In the genomic region with DNA sequence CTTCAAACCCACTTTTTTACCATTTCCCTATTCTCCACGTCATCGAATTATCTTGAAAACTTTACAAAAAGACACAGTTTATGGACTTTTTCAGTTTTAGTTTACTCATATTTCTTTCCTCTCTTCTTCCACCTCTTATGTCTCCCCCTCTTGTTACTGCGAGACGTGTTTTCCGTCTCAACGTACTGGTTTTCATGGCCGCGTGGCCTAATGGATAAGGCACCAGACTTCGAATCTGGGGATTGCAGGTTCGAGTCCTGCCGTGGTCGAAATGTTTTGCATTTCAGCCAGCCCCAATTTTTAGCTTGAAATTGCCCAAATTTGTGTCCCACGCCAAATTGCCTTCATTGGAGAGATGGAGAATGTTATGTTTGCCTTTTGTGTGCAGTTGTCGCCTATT, we compare ENCODE assay signal across 4 worm cellular contexts.
A peak's percentile ranks its signal among the peaks of the same experiment; 100 is the strongest.
TF ChIP-seq lines count a peak whose summit lies in the region.

No protein-coding gene starts in this region.

TF ChIP-seq in whole organism, L2 larva, 48 proteins besides CTCF, POLR2A, EP300 and RAD21 (continues in another document):
- TF ChIP-seq nhr-129 (tag; optimal IDR thresholded peaks at IDR 0.05; lab: Kevin White, UChicago), result peak; percentile 68
- TF ChIP-seq zag-1 (tag; optimal IDR thresholded peaks at IDR 0.05; lab: Kevin White, UChicago), result peak; percentile 10
- no peak for TF ChIP-seq nhr-10 (tag; optimal IDR thresholded peaks at IDR 0.05; lab: Kevin White, UChicago)
- TF ChIP-seq fos-1 (tag; optimal IDR thresholded peaks at IDR 0.05; lab: Kevin White, UChicago), result peak; percentile 22
- peak; percentile 40 for TF ChIP-seq crh-2 (tag; optimal IDR thresholded peaks at IDR 0.05; lab: Kevin White, UChicago)
- TF ChIP-seq dmd-4 (tag; optimal IDR thresholded peaks at IDR 0.05; lab: Kevin White, UChicago), result no peak
- no peak for TF ChIP-seq Y55F3AM.14 (GFP tag; optimal IDR thresholded peaks at IDR 0.05; lab: Kevin White, UChicago)
- peak; percentile 37 for TF ChIP-seq unc-55 (GFP tag; optimal IDR thresholded peaks at IDR 0.05; lab: Kevin White, UChicago)
- no peak for TF ChIP-seq R02D3.7 (tag; optimal IDR thresholded peaks at IDR 0.05; lab: Kevin White, UChicago)
- no peak for TF ChIP-seq alr-1 (tag; optimal IDR thresholded peaks at IDR 0.05; lab: Kevin White, UChicago)
- no peak for TF ChIP-seq snpc-4 (tag; optimal IDR thresholded peaks at IDR 0.05; lab: Kevin White, UChicago)
- no peak for TF ChIP-seq nhr-6 (tag; optimal IDR thresholded peaks at IDR 0.05; lab: Kevin White, UChicago)
- no peak for TF ChIP-seq ceh-16 (tag; optimal IDR thresholded peaks at IDR 0.05; lab: Kevin White, UChicago)
- TF ChIP-seq nhr-237 (tag; optimal IDR thresholded peaks at IDR 0.05; lab: Kevin White, UChicago), result no peak
- TF ChIP-seq blmp-1 (tag; optimal IDR thresholded peaks at IDR 0.05; lab: Kevin White, UChicago; ENCODE audit: insufficient read depth), result no peak
- TF ChIP-seq ztf-1 (GFP tag; conservative IDR thresholded peaks at IDR 0.05; lab: Robert Waterston, UW), result no peak
- TF ChIP-seq ZK546.5 (tag; optimal IDR thresholded peaks at IDR 0.05; lab: Kevin White, UChicago), result no peak
- peak; percentile 17 for TF ChIP-seq lin-13 (GFP tag; optimal IDR thresholded peaks at IDR 0.05; lab: Kevin White, UChicago)
- TF ChIP-seq nhr-21 (tag; optimal IDR thresholded peaks at IDR 0.05; lab: Kevin White, UChicago), result peak; percentile 18
- TF ChIP-seq mdl-1 (tag; optimal IDR thresholded peaks at IDR 0.05; lab: Kevin White, UChicago), result no peak
- TF ChIP-seq sma-3 (GFP tag; optimal IDR thresholded peaks at IDR 0.05; lab: Kevin White, UChicago), result peak; percentile 46
- TF ChIP-seq lsy-2 (tag; optimal IDR thresholded peaks at IDR 0.05; lab: Kevin White, UChicago), result peak; percentile 40 to 44

TF ChIP-seq in whole organism, L4 larva, 104 proteins besides CTCF, POLR2A, EP300 and RAD21 (continues in another document):
- TF ChIP-seq D1046.2 (GFP tag; IDR thresholded peaks at IDR 0.05; lab: Robert Waterston, UW) (peak; percentile 85), mes-2 (tag; optimal IDR thresholded peaks at IDR 0.05; lab: Kevin White, UChicago; ENCODE audit: poor library complexity, severe bottlenecking) (peak; percentile 73), F10B5.3 (tag; optimal IDR thresholded peaks at IDR 0.05; lab: Kevin White, UChicago) (no peak), madf-9 (GFP tag; conservative IDR thresholded peaks at IDR 0.05; lab: Robert Waterston, UW) (peak; percentile 80), snpc-1.2 (GFP tag; IDR thresholded peaks at IDR 0.05; lab: Robert Waterston, UW) (peak; percentile 73), ztf-7 (tag; optimal IDR thresholded peaks at IDR 0.05; lab: Kevin White, UChicago) (peak; percentile 29), unc-130 (GFP tag; optimal IDR thresholded peaks at IDR 0.05; lab: Kevin White, UChicago) (peak; percentile 63), daf-16 (GFP tag; optimal IDR thresholded peaks at IDR 0.05; lab: Kevin White, UChicago) (peak in 1 of 2 experiments; percentile 79), daf-16 (tag; optimal IDR thresholded peaks at IDR 0.05; lab: Kevin White, UChicago) (peak; percentile 45), ceh-20 (GFP tag; IDR thresholded peaks at IDR 0.05; lab: Robert Waterston, UW) (peak; percentile 76; the same call in 1 of the 2 replicates), nhr-25 (tag; optimal IDR thresholded peaks at IDR 0.05; lab: Kevin White, UChicago; ENCODE audit: borderline replicate concordance, insufficient read depth) (no peak), zip-11 (GFP tag; IDR thresholded peaks at IDR 0.05; lab: Robert Waterston, UW) (0 out of 2 replicates have a peak, but pooled peaks have one; percentile 42), rbr-2 (tag; optimal IDR thresholded peaks at IDR 0.05; lab: Kevin White, UChicago) (peak; percentile 50), dmd-6 (GFP tag; IDR thresholded peaks at IDR 0.05; lab: Robert Waterston, UW) (peak; percentile 67), nhr-111 (GFP tag; optimal IDR thresholded peaks at IDR 0.05; lab: Kevin White, UChicago) (peak; percentile 67), T20F7.1 (GFP tag; optimal IDR thresholded peaks at IDR 0.05; lab: Kevin White, UChicago) (peak; percentile 78), lim-7 (GFP tag; IDR thresholded peaks at IDR 0.05; lab: Robert Waterston, UW) (peak; percentile 97), F37D6.2 (tag; optimal IDR thresholded peaks at IDR 0.05; lab: Kevin White, UChicago) (no peak), vab-7 (GFP tag; IDR thresholded peaks at IDR 0.05; lab: Robert Waterston, UW) (peak; percentile 92), cey-2 (tag; optimal IDR thresholded peaks at IDR 0.05; lab: Kevin White, UChicago; ENCODE audit: borderline replicate concordance, insufficient read depth) (no peak), daf-12 (tag; optimal IDR thresholded peaks at IDR 0.05; lab: Kevin White, UChicago) (no peak)

TF ChIP-seq in whole organism, late embryonic, 69 proteins besides CTCF, POLR2A, EP300 and RAD21 (continues in another document):
- TF ChIP-seq mec-3 (tag; optimal IDR thresholded peaks at IDR 0.05; lab: Kevin White, UChicago; ENCODE audit: borderline replicate concordance) (peak; percentile 10), rnt-1 (tag; optimal IDR thresholded peaks at IDR 0.05; lab: Kevin White, UChicago) (peak; percentile 63), unc-55 (GFP tag; optimal IDR thresholded peaks at IDR 0.05; lab: Kevin White, UChicago) (no peak), npax-4 (tag; optimal IDR thresholded peaks at IDR 0.05; lab: Kevin White, UChicago) (peak; percentile 79), lin-11 (tag; optimal IDR thresholded peaks at IDR 0.05; lab: Kevin White, UChicago) (peak; percentile 75), ceh-19 (GFP tag; optimal IDR thresholded peaks at IDR 0.05; lab: Kevin White, UChicago) (peak; percentile 91), che-1 (tag; optimal IDR thresholded peaks at IDR 0.05; lab: Kevin White, UChicago) (peak; percentile 89), sdc-2 (tag; optimal IDR thresholded peaks at IDR 0.05; lab: Kevin White, UChicago) (peak; percentile 80), ceh-24 (tag; optimal IDR thresholded peaks at IDR 0.05; lab: Kevin White, UChicago) (peak; percentile 58), fax-1 (tag; optimal IDR thresholded peaks at IDR 0.05; lab: Kevin White, UChicago) (peak; percentile 67), hlh-8 (tag; optimal IDR thresholded peaks at IDR 0.05; lab: Kevin White, UChicago) (peak; percentile 49), ref-2 (tag; optimal IDR thresholded peaks at IDR 0.05; lab: Kevin White, UChicago) (peak; percentile 85), ceh-14 (tag; optimal IDR thresholded peaks at IDR 0.05; lab: Kevin White, UChicago) (peak; percentile 16), ahr-1 (tag; optimal IDR thresholded peaks at IDR 0.05; lab: Kevin White, UChicago) (peak; percentile 67), K02D7.2 (tag; optimal IDR thresholded peaks at IDR 0.05; lab: Kevin White, UChicago) (peak; percentile 72), ceh-34 (tag; optimal IDR thresholded peaks at IDR 0.05; lab: Kevin White, UChicago) (peak; percentile 80), ama-1 (optimal IDR thresholded peaks at IDR 0.05; lab: Kevin White, UChicago) (no peak), F13H6.1 (tag; optimal IDR thresholded peaks at IDR 0.05; lab: Kevin White, UChicago) (peak; percentile 68), unc-42 (tag; optimal IDR thresholded peaks at IDR 0.05; lab: Kevin White, UChicago) (peak; percentile 38), elt-2 (tag; optimal IDR thresholded peaks at IDR 0.05; lab: Kevin White, UChicago) (peak; percentile 91), ceh-31 (tag; optimal IDR thresholded peaks at IDR 0.05; lab: Kevin White, UChicago) (peak; percentile 40), pax-1 (tag; optimal IDR thresholded peaks at IDR 0.05; lab: Kevin White, UChicago) (no peak), T23F11.4 (GFP tag; optimal IDR thresholded peaks at IDR 0.05; lab: Kevin White, UChicago) (peak; percentile 80), ets-4 (tag; optimal IDR thresholded peaks at IDR 0.05; lab: Kevin White, UChicago) (no peak)

TF ChIP-seq in whole organism, mixed stage, embryonic, 35 proteins besides CTCF, POLR2A, EP300 and RAD21 (continues in another document):
- TF ChIP-seq nhr-28 (tag; optimal IDR thresholded peaks at IDR 0.05; lab: Kevin White, UChicago) (no peak), unc-62 (GFP tag; optimal IDR thresholded peaks at IDR 0.05; lab: Kevin White, UChicago) (peak; percentile 17), tbx-8 (GFP tag; optimal IDR thresholded peaks at IDR 0.05; lab: Kevin White, UChicago) (peak; percentile 85), ces-1 (GFP tag; optimal IDR thresholded peaks at IDR 0.05; lab: Kevin White, UChicago) (peak; percentile 21), ceh-83 (GFP tag; optimal IDR thresholded peaks at IDR 0.05; lab: Kevin White, UChicago) (peak; percentile 91), zip-8 (tag; optimal IDR thresholded peaks at IDR 0.05; lab: Kevin White, UChicago) (no peak), snpc-4 (tag; optimal IDR thresholded peaks at IDR 0.05; lab: Kevin White, UChicago) (no peak), sem-2 (GFP tag; optimal IDR thresholded peaks at IDR 0.05; lab: Kevin White, UChicago) (peak; percentile 90), bed-3 (GFP tag; optimal IDR thresholded peaks at IDR 0.05; lab: Kevin White, UChicago) (peak; percentile 85), pha-4 (tag; optimal IDR thresholded peaks at IDR 0.05; lab: Kevin White, UChicago) (no peak), ztf-11 (tag; optimal IDR thresholded peaks at IDR 0.05; lab: Kevin White, UChicago) (peak; percentile 22), sptf-1 (tag; optimal IDR thresholded peaks at IDR 0.05; lab: Kevin White, UChicago) (peak; percentile 95), lsy-2 (tag; optimal IDR thresholded peaks at IDR 0.05; lab: Kevin White, UChicago) (no peak), ham-2 (GFP tag; optimal IDR thresholded peaks at IDR 0.05; lab: Kevin White, UChicago) (peak; percentile 75), unc-39 (tag; optimal IDR thresholded peaks at IDR 0.05; lab: Kevin White, UChicago) (peak; percentile 57), cnd-1 (tag; optimal IDR thresholded peaks at IDR 0.05; lab: Kevin White, UChicago) (peak; percentile 93), elt-3 (tag; optimal IDR thresholded peaks at IDR 0.05; lab: Kevin White, UChicago) (no peak), unc-120 (tag; optimal IDR thresholded peaks at IDR 0.05; lab: Kevin White, UChicago; ENCODE audit: poor library complexity, severe bottlenecking) (peak; percentile 84), nhr-2 (tag; optimal IDR thresholded peaks at IDR 0.05; lab: Kevin White, UChicago) (no peak), hlh-1 (tag; optimal IDR thresholded peaks at IDR 0.05; lab: Kevin White, UChicago) (peak; percentile 23), ceh-39 (tag; optimal IDR thresholded peaks at IDR 0.05; lab: Kevin White, UChicago) (no peak), lin-13 (tag; optimal IDR thresholded peaks at IDR 0.05; lab: Kevin White, UChicago) (no peak), drap-1 (GFP tag; optimal IDR thresholded peaks at IDR 0.05; lab: Kevin White, UChicago) (peak; percentile 92), nhr-12 (tag; optimal IDR thresholded peaks at IDR 0.05; lab: Kevin White, UChicago) (no peak), mls-2 (tag; optimal IDR thresholded peaks at IDR 0.05; lab: Kevin White, UChicago) (peak; percentile 95), elt-1 (tag; optimal IDR thresholded peaks at IDR 0.05; lab: Kevin White, UChicago; ENCODE audit: borderline replicate concordance, insufficient read depth) (no peak), mab-5 (tag; optimal IDR thresholded peaks at IDR 0.05; lab: Kevin White, UChicago) (no peak), M03D4.4 (tag; optimal IDR thresholded peaks at IDR 0.05; lab: Kevin White, UChicago) (peak; percentile 94)
